Worm (Caenorhabditis elegans) whole organism, late embryonic: ENCODE data around the gene Y82E9BR.8.

Source experiments
- ahr-1 ChIP-seq: sonication (generic microtip); optimal IDR thresholded peaks from 2 replicates; lab custom pipeline; 2016; ENCODE audit warnings: missing genetic modification characterization, missing compliant biosample characterization
- che-1 ChIP-seq: sonication (generic microtip); optimal IDR thresholded peaks from 2 replicates; lab custom pipeline; 2016; ENCODE audit warnings: mild to moderate bottlenecking, missing genetic modification characterization, missing compliant biosample characterization
- nhr-11 ChIP-seq: fragments of 150-350 bp; optimal IDR thresholded peaks from 2 replicates; lab custom pipeline; 2014; ENCODE audit warnings: missing biosample characterization, missing genetic modification characterization

- TF ChIP-seq ahr-1 (tag; lab: Kevin White, UChicago) (no peak), che-1 (tag; lab: Kevin White, UChicago) (no peak), nhr-11 (tag; lab: Kevin White, UChicago) (no peak)
Observed at ce11 chrIII:1321561-1321960, 36.3 kb downstream of the Y82E9BR.8 start, which contains the start of gene fbxa-15.
